Worm (Caenorhabditis elegans) whole organism, L1 larva: ENCODE data around the gene R11G1.2.

Source experiments
- C34B4.2 ChIP-seq: sonication (generic microtip); optimal IDR thresholded peaks from 2 replicates; lab custom pipeline; 2017; ENCODE audit warnings: mild to moderate bottlenecking, missing genetic modification characterization, missing compliant biosample characterization
- F16B12.6 ChIP-seq: fragments of 150-350 bp; optimal IDR thresholded peaks from 2 replicates; lab custom pipeline; 2014; ENCODE audit warnings: missing biosample characterization, missing genetic modification characterization
- aha-1 ChIP-seq: fragments of 150-350 bp; optimal IDR thresholded peaks from 2 replicates; lab custom pipeline; 2014; ENCODE audit warnings: missing biosample characterization, missing genetic modification characterization
- alr-1 ChIP-seq: fragments of 200-800 bp; sonication (Bioruptor generic); optimal IDR thresholded peaks from 2 replicates; lab custom pipeline; 2018; ENCODE audit warnings: borderline replicate concordance, mild to moderate bottlenecking, missing genetic modification characterization, missing compliant biosample characterization
- ama-1 ChIP-seq: fragments of 150-350 bp; optimal IDR thresholded peaks from 2 replicates; lab custom pipeline; 2014
- blmp-1 ChIP-seq: fragments of 150-350 bp; optimal IDR thresholded peaks from 2 replicates; lab custom pipeline; 2014; ENCODE audit warnings: missing biosample characterization, missing genetic modification characterization
- ceh-63 ChIP-seq: fragments of 200-800 bp; sonication (Bioruptor generic); optimal IDR thresholded peaks from 2 replicates; lab custom pipeline; 2018; ENCODE audit warnings: mild to moderate bottlenecking, missing genetic modification characterization, missing compliant biosample characterization
- ceh-8 ChIP-seq: fragments of 200-800 bp; sonication (Bioruptor generic); optimal IDR thresholded peaks from 2 replicates; lab custom pipeline; 2018; ENCODE audit warnings: mild to moderate bottlenecking, missing genetic modification characterization, moderate library complexity, missing compliant biosample characterization
- ceh-82 ChIP-seq, 3 experiments: fragments of 150-350 bp in 1 of 3; sonication (generic microtip) in 2 of 3; optimal IDR thresholded peaks; 2 replicates each; lab custom pipeline; 2014 to 2017; ENCODE audit warnings: missing biosample characterization in 3 of 3, missing genetic modification characterization in 3 of 3
- ceh-88 ChIP-seq: fragments of 200-800 bp; sonication (Bioruptor generic); IDR thresholded peaks from 2 replicates; pipeline ENCODE4 v1.3.6; 2022; ENCODE audit warnings: missing genetic modification characterization, missing compliant biosample characterization
- dpl-1 ChIP-seq, 3 experiments: fragments of 150-350 bp in 2 of 3; sonication (generic microtip) in 1 of 3; optimal IDR thresholded peaks; 2 replicates each; lab custom pipeline; 2014 to 2017; ENCODE audit warnings: missing biosample characterization in 3 of 3, missing genetic modification characterization in 3 of 3, missing genetic modification reagents in 3 of 3
- dsc-1 ChIP-seq: sonication (generic microtip); optimal IDR thresholded peaks from 2 replicates; lab custom pipeline; 2016; ENCODE audit warnings: mild to moderate bottlenecking, missing genetic modification characterization, missing compliant biosample characterization
- egl-13 ChIP-seq: sonication (generic microtip); optimal IDR thresholded peaks from 2 replicates; lab custom pipeline; 2016; ENCODE audit warnings: missing genotype, missing genetic modification reagents, missing genetic modification characterization, missing compliant biosample characterization
- egl-27 ChIP-seq, 2 experiments: fragments of 150-350 bp in 1 of 2; sonication (generic microtip); optimal IDR thresholded peaks; 3 replicates each; lab custom pipeline; 2017 to 2018; ENCODE audit warnings: missing biosample characterization in 2 of 2, missing genetic modification characterization in 2 of 2, missing genetic modification reagents in 2 of 2
- fkh-4 ChIP-seq: sonication (generic microtip); optimal IDR thresholded peaks from 2 replicates; lab custom pipeline; 2016; ENCODE audit warnings: missing compliant biosample characterization, missing genetic modification characterization, borderline replicate concordance
- fkh-8 ChIP-seq: sonication (generic microtip); optimal IDR thresholded peaks from 2 replicates; lab custom pipeline; 2016; ENCODE audit warnings: mild to moderate bottlenecking, missing genetic modification characterization, missing compliant biosample characterization
- fos-1 ChIP-seq: fragments of 150-350 bp; optimal IDR thresholded peaks from 2 replicates; lab custom pipeline; 2014; ENCODE audit warnings: missing biosample characterization, missing genetic modification characterization
- grh-1 ChIP-seq: fragments of 200-800 bp; sonication (Bioruptor generic); IDR thresholded peaks from 2 replicates; pipeline ENCODE4 v1.3.6; 2022; ENCODE audit warnings: missing genetic modification reagents, missing genetic modification characterization, missing compliant biosample characterization
- hlh-4 ChIP-seq: sonication (generic microtip); optimal IDR thresholded peaks from 2 replicates; lab custom pipeline; 2016; ENCODE audit warnings: mild to moderate bottlenecking, missing genetic modification characterization, missing compliant biosample characterization
- irx-1 ChIP-seq: sonication (generic microtip); optimal IDR thresholded peaks from 2 replicates; lab custom pipeline; 2016; ENCODE audit warnings: missing genetic modification characterization, missing compliant biosample characterization
- isw-1 ChIP-seq: fragments of 200-800 bp; sonication (Bioruptor generic); IDR thresholded peaks from 2 replicates; pipeline ENCODE4 v1.3.6; 2022; ENCODE audit warnings: missing genetic modification characterization, missing compliant biosample characterization
- jun-1 ChIP-seq: fragments of 150-350 bp; optimal IDR thresholded peaks from 2 replicates; lab custom pipeline; 2014; ENCODE audit warnings: missing biosample characterization, missing genetic modification reagents, missing genetic modification characterization
- lin-14 ChIP-seq: fragments of 200-800 bp; sonication (Bioruptor generic); optimal IDR thresholded peaks from 2 replicates; lab custom pipeline; 2018; ENCODE audit warnings: mild to moderate bottlenecking, missing genetic modification characterization, moderate library complexity, missing compliant biosample characterization
- lin-35 ChIP-seq, 2 experiments: fragments of 150-350 bp; optimal IDR thresholded peaks; 2 replicates each; lab custom pipeline; 2014; ENCODE audit warnings: missing biosample characterization in 2 of 2, missing genetic modification characterization in 2 of 2, missing genetic modification reagents in 2 of 2
- lir-3 ChIP-seq: sonication (generic microtip); optimal IDR thresholded peaks from 2 replicates; lab custom pipeline; 2016; ENCODE audit warnings: mild to moderate bottlenecking, missing genetic modification characterization, moderate library complexity, missing compliant biosample characterization; ENCODE audit not compliant: poor library complexity
- lsy-2 ChIP-seq, 2 experiments: fragments of 150-350 bp; optimal IDR thresholded peaks; 2 replicates each; lab custom pipeline; 2014; ENCODE audit warnings: missing biosample characterization in 2 of 2, missing genetic modification characterization in 2 of 2
- mdl-1 ChIP-seq, 2 experiments: fragments of 150-350 bp; optimal IDR thresholded peaks; 2 replicates each; lab custom pipeline; 2014 to 2017; ENCODE audit warnings: missing biosample characterization in 2 of 2, missing genetic modification characterization in 2 of 2, inconsistent platforms in 1 of 2
- mep-1 ChIP-seq: fragments of 150-350 bp; optimal IDR thresholded peaks from 2 replicates; lab custom pipeline; 2014; ENCODE audit warnings: missing biosample characterization, missing genetic modification characterization
- nhr-11 ChIP-seq: fragments of 150-350 bp; optimal IDR thresholded peaks from 2 replicates; lab custom pipeline; 2014; ENCODE audit warnings: missing biosample characterization, missing genetic modification characterization
- nhr-12 ChIP-seq: sonication (generic microtip); optimal IDR thresholded peaks from 2 replicates; lab custom pipeline; 2017; ENCODE audit warnings: missing biosample characterization, missing genetic modification characterization
- nhr-19 ChIP-seq: fragments of 200-800 bp; sonication (Bioruptor generic); conservative IDR thresholded peaks from 2 replicates; pipeline ENCODE4 v1.3.6; 2022; ENCODE audit warnings: missing genetic modification characterization, missing compliant biosample characterization
- nhr-47 ChIP-seq: sonication (generic microtip); optimal IDR thresholded peaks from 2 replicates; lab custom pipeline; 2016; ENCODE audit warnings: mild to moderate bottlenecking, missing genetic modification characterization, moderate library complexity, missing compliant biosample characterization
- nhr-71 ChIP-seq: sonication (generic microtip); optimal IDR thresholded peaks from 2 replicates; lab custom pipeline; 2016; ENCODE audit warnings: mild to moderate bottlenecking, missing genetic modification characterization, moderate library complexity, missing compliant biosample characterization
- nhr-76 ChIP-seq: sonication (generic microtip); optimal IDR thresholded peaks from 2 replicates; lab custom pipeline; 2017; ENCODE audit warnings: missing biosample characterization, missing genetic modification characterization
- nhr-77 ChIP-seq: fragments of 150-350 bp; optimal IDR thresholded peaks from 2 replicates; lab custom pipeline; 2014; ENCODE audit warnings: missing biosample characterization, missing genetic modification characterization
- nhr-85 ChIP-seq: sonication (generic microtip); peaks from one replicate; lab custom pipeline; 2016; ENCODE audit warnings: missing genetic modification characterization, inconsistent platforms, missing compliant biosample characterization
- pag-3 ChIP-seq: sonication (generic microtip); optimal IDR thresholded peaks from 2 replicates; lab custom pipeline; 2017; ENCODE audit warnings: missing genetic modification characterization, mild to moderate bottlenecking, missing compliant biosample characterization, antibody characterized with exemption, borderline replicate concordance; ENCODE audit not compliant: insufficient read depth
- pqm-1 ChIP-seq: sonication (generic microtip); optimal IDR thresholded peaks from 3 replicates; lab custom pipeline; 2017; ENCODE audit warnings: missing biosample characterization, missing genetic modification characterization
- rnt-1 ChIP-seq: sonication (generic microtip); optimal IDR thresholded peaks from 2 replicates; lab custom pipeline; 2016; ENCODE audit warnings: mild to moderate bottlenecking, missing genetic modification characterization, moderate library complexity, missing compliant biosample characterization
- skn-1 ChIP-seq: fragments of 150-350 bp; optimal IDR thresholded peaks from 2 replicates; lab custom pipeline; 2014; ENCODE audit warnings: missing biosample characterization, missing genetic modification characterization
- snu-23 ChIP-seq: sonication (generic microtip); optimal IDR thresholded peaks from 2 replicates; lab custom pipeline; 2016; ENCODE audit warnings: missing genetic modification characterization, missing compliant biosample characterization
- sox-4 ChIP-seq: sonication (generic microtip); optimal IDR thresholded peaks from 2 replicates; lab custom pipeline; 2016; ENCODE audit warnings: missing genetic modification characterization, missing compliant biosample characterization
- sup-37 ChIP-seq: fragments of 200-800 bp; sonication (Bioruptor generic); optimal IDR thresholded peaks from 2 replicates; lab custom pipeline; 2018; ENCODE audit warnings: mild to moderate bottlenecking, missing genetic modification characterization, missing compliant biosample characterization
- swsn-7 ChIP-seq: sonication (generic microtip); optimal IDR thresholded peaks from 2 replicates; lab custom pipeline; 2016; ENCODE audit warnings: missing genetic modification characterization, missing compliant biosample characterization
- tbx-2 ChIP-seq: sonication (generic microtip); optimal IDR thresholded peaks from 2 replicates; lab custom pipeline; 2016; ENCODE audit warnings: missing genetic modification characterization, missing compliant biosample characterization
- unc-62 ChIP-seq: fragments of 150-350 bp; optimal IDR thresholded peaks from 2 replicates; lab custom pipeline; 2014; ENCODE audit warnings: missing biosample characterization, missing genetic modification reagents, missing genetic modification characterization
- unc-86 ChIP-seq: sonication (generic microtip); optimal IDR thresholded peaks from 2 replicates; lab custom pipeline; 2016; ENCODE audit warnings: missing genetic modification characterization, missing compliant biosample characterization
- xbp-1 ChIP-seq: sonication (generic microtip); optimal IDR thresholded peaks from 2 replicates; lab custom pipeline; 2016; ENCODE audit warnings: missing genetic modification characterization, missing compliant biosample characterization
- ztf-4 ChIP-seq: fragments of 150-350 bp; optimal IDR thresholded peaks from 2 replicates; lab custom pipeline; 2014; ENCODE audit warnings: missing biosample characterization, missing genetic modification characterization

The R11G1.2 gene

DNA sequence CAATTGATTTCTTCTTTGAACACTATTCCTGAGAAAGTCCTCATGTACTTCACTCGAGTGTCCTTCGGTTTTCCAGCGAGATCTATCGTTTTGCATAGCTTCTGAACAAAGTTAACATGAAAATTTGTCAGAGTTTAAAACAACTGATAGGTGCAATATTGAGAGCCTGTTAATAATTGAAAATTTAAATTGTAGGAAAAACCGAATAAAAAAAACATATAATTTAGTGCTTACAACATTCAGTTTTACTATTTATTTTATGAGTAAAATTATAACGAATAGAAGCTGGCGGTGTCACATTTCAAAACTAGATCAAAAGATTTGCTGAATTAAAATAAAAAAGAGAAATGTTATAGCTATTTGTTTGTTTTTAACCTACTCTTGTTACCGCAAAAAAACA lies 42.7 kb downstream of the R11G1.2 start, which contains the start of gene C02F12.8:
C02F12.8 (minus strand) TSS at position 101 of the 400 bp plus-strand sequence.
- TF ChIP-seq sup-37 = no peak
- TF ChIP-seq unc-62 (GFP tag; lab: Kevin White, UChicago) = no peak
- no peak for TF ChIP-seq rnt-1 (tag; lab: Kevin White, UChicago)
- TF ChIP-seq nhr-76 (tag; lab: Kevin White, UChicago) = no peak
- no peak for TF ChIP-seq aha-1 (tag; lab: Kevin White, UChicago)
- TF ChIP-seq ceh-63 (GFP tag; lab: Kevin White, UChicago) = no peak
- TF ChIP-seq lin-14 (GFP tag; lab: Kevin White, UChicago) = no peak
- no peak for TF ChIP-seq nhr-85 (tag; lab: Kevin White, UChicago)
- no peak for TF ChIP-seq tbx-2 (tag; lab: Kevin White, UChicago)
- no peak for TF ChIP-seq nhr-77 (tag; lab: Kevin White, UChicago)
- no peak for TF ChIP-seq egl-13
- no peak for TF ChIP-seq nhr-11 (tag; lab: Kevin White, UChicago)
- no peak for TF ChIP-seq xbp-1

DNA sequence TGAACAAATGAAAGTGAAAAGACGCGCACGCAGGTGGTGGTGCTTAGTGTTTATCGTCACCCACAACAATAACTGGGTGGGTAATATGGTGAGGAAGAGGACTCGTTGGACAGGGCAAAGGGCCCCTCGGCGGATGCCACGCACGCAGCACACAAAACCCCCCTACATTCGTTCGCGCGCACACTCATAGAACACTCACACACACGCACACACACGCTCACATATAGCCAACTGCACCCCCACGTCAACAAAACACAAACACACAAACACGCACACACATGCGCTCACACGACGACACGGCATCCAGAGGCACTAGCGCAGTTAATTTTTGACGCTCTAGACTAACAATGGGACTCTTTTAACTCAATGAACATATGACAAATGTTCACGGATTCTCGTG lies 43.8 kb downstream of the R11G1.2 start:
- TF ChIP-seq ama-1 (lab: Kevin White, UChicago) = no peak
- peak in 1 of 2 experiments; percentile 66 for TF ChIP-seq mdl-1 (tag; optimal IDR thresholded peaks at IDR 0.05; lab: Kevin White, UChicago)
- TF ChIP-seq sox-4 (tag; lab: Kevin White, UChicago) = no peak
- peak; percentile 23 for TF ChIP-seq tbx-2 (tag; lab: Kevin White, UChicago)
- TF ChIP-seq nhr-76 (tag; lab: Kevin White, UChicago) = no peak
- TF ChIP-seq C34B4.2 (tag; lab: Kevin White, UChicago) = no peak
- peak; percentile 7 for TF ChIP-seq unc-86
- peak; percentile 34 for TF ChIP-seq xbp-1
- no peak for TF ChIP-seq alr-1 (tag; lab: Kevin White, UChicago)
- TF ChIP-seq ceh-63 (GFP tag; lab: Kevin White, UChicago) = peak; percentile 90
- TF ChIP-seq nhr-71 (tag; lab: Kevin White, UChicago) = peak; percentile 67
- no peak for TF ChIP-seq jun-1 (tag; lab: Kevin White, UChicago)
- TF ChIP-seq nhr-19 (GFP tag; lab: Robert Waterston, UW) = peak; percentile 39; the same call in 1 of the 2 replicates
- no peak for TF ChIP-seq grh-1 (GFP tag; lab: Robert Waterston, UW)
- TF ChIP-seq snu-23 (GFP tag; lab: Kevin White, UChicago) = peak; percentile 64
- no peak for TF ChIP-seq ceh-88 (GFP tag; lab: Robert Waterston, UW)
- no peak for TF ChIP-seq isw-1
- TF ChIP-seq dpl-1 (GFP tag; optimal IDR thresholded peaks at IDR 0.05; lab: Kevin White, UChicago) = peak in 1 of 3 experiments; percentile 29
- no peak for TF ChIP-seq lir-3 (tag; lab: Kevin White, UChicago)
- no peak for TF ChIP-seq nhr-77 (tag; lab: Kevin White, UChicago)
- peak; percentile 81 for TF ChIP-seq lin-14 (GFP tag; lab: Kevin White, UChicago)
- TF ChIP-seq ceh-8 = peak; percentile 9
- TF ChIP-seq rnt-1 (tag; lab: Kevin White, UChicago) = peak; percentile 24
- TF ChIP-seq mep-1 = peak; percentile 7
- TF ChIP-seq nhr-12 (tag; lab: Kevin White, UChicago) = no peak
- no peak for TF ChIP-seq dsc-1
- peak; percentile 48 for TF ChIP-seq swsn-7 (tag; lab: Kevin White, UChicago)
- no peak for TF ChIP-seq hlh-4 (tag; lab: Kevin White, UChicago)
- peak; percentile 17 to 42 for TF ChIP-seq lin-35 (GFP tag; optimal IDR thresholded peaks at IDR 0.05; lab: Kevin White, UChicago)
- TF ChIP-seq nhr-11 (tag; lab: Kevin White, UChicago) = no peak
- TF ChIP-seq blmp-1 (tag; lab: Kevin White, UChicago) = peak; percentile 40
- no peak for TF ChIP-seq ztf-4
- no peak for TF ChIP-seq aha-1 (tag; lab: Kevin White, UChicago)
- no peak for TF ChIP-seq egl-27 (tag; optimal IDR thresholded peaks at IDR 0.05; lab: Kevin White, UChicago)
- TF ChIP-seq F16B12.6 (tag; lab: Kevin White, UChicago) = no peak
- peak; percentile 32 for TF ChIP-seq nhr-47 (tag; lab: Kevin White, UChicago)
- peak; percentile 20 for TF ChIP-seq skn-1 (tag; lab: Kevin White, UChicago)
- TF ChIP-seq fkh-4 (tag; lab: Kevin White, UChicago) = no peak
- no peak for TF ChIP-seq fos-1 (tag; lab: Kevin White, UChicago)
- no peak for TF ChIP-seq sup-37
- TF ChIP-seq irx-1 (tag; lab: Kevin White, UChicago) = no peak
- peak; percentile 50 for TF ChIP-seq fkh-8 (tag; lab: Kevin White, UChicago)
- no peak for TF ChIP-seq pag-3 (tag; lab: Kevin White, UChicago)
- peak in 1 of 2 experiments; percentile 37 for TF ChIP-seq lsy-2 (tag; optimal IDR thresholded peaks at IDR 0.05; lab: Kevin White, UChicago)
- TF ChIP-seq pqm-1 (tag; lab: Kevin White, UChicago) = no peak
- TF ChIP-seq ceh-82 (tag; optimal IDR thresholded peaks at IDR 0.05; lab: Kevin White, UChicago) = peak in 2 of 3 experiments; percentile 1 to 49
